Worm (Caenorhabditis elegans): Measurements from ENCODE around the gene nspb-8.

The nspb-8 gene

DNA sequence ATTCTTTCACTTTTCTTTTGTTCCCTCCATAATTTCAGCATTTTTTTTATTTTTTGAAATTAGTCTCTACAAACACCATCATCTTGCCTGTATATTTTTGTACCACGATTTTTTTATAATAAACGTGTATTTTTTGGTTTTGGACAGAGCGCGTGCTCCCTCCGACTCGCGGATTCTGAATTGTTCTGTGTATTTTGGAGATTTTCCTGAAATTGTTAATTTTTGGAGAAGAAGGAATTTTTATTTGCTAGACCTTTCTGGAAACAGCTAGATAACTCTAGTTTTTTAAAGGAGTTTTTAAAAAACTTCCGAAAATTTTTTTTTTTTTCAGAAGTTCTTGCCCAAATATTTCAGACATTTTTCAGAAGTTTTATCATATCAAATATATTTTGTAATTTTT lies 4.0 kb downstream of the nspb-8 start, which contains the start of gene C01G12.13:
Gene C01G12.13, plus strand, starts transcription at position 301 of the 400 bp plus-strand sequence.
- TF ChIP-seq hmg-11 (tag; optimal IDR thresholded peaks at IDR 0.05) (no peak), ceh-9 (tag; optimal IDR thresholded peaks at IDR 0.05) (no peak), nfya-1 (tag; optimal IDR thresholded peaks at IDR 0.05; ENCODE audit: insufficient read depth) (no peak), R02D3.7 (tag; optimal IDR thresholded peaks at IDR 0.05) (no peak), egl-5 (tag; optimal IDR thresholded peaks at IDR 0.05) (no peak), egl-27 (tag; optimal IDR thresholded peaks at IDR 0.05) (no peak), pqm-1 (tag; optimal IDR thresholded peaks at IDR 0.05) (no peak), nhr-12 (tag; optimal IDR thresholded peaks at IDR 0.05) (no peak), zag-1 (tag; optimal IDR thresholded peaks at IDR 0.05) (no peak), tbx-2 (tag; optimal IDR thresholded peaks at IDR 0.05) (no peak), nhr-77 (tag; optimal IDR thresholded peaks at IDR 0.05) (no peak), nhr-25 (tag; optimal IDR thresholded peaks at IDR 0.05) (no peak), elt-3 (tag; optimal IDR thresholded peaks at IDR 0.05) (no peak), fos-1 (tag; optimal IDR thresholded peaks at IDR 0.05) (no peak)

DNA sequence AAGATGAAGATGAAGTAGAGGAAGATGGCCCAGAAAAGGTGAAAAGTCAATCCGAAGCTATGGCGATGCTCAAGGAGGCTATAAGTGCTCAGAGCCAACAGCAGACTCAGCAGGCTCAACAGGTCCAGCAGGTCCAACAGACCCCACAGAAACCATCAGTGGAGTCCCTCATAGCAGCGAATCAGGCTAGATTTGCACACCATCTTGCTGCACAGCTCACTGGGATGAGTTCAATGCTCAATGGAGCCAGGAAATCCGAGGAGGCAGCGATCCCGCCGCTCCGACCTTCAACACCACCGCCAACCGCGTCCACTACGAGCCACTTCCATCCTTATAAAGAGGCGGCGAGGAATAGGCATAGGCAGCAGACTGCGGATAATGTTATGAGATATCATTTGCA lies 5.7 kb downstream of the nspb-8 start:
- no peak for TF ChIP-seq fkh-10 (GFP tag; optimal IDR thresholded peaks at IDR 0.05)
- TF ChIP-seq ztf-4 (tag; optimal IDR thresholded peaks at IDR 0.05) = no peak
- TF ChIP-seq pha-4 (tag; optimal IDR thresholded peaks at IDR 0.05) = no peak
- TF ChIP-seq pqm-1 (tag; optimal IDR thresholded peaks at IDR 0.05) = no peak
- no peak for TF ChIP-seq nfya-1 (tag; optimal IDR thresholded peaks at IDR 0.05; ENCODE audit: insufficient read depth)

DNA sequence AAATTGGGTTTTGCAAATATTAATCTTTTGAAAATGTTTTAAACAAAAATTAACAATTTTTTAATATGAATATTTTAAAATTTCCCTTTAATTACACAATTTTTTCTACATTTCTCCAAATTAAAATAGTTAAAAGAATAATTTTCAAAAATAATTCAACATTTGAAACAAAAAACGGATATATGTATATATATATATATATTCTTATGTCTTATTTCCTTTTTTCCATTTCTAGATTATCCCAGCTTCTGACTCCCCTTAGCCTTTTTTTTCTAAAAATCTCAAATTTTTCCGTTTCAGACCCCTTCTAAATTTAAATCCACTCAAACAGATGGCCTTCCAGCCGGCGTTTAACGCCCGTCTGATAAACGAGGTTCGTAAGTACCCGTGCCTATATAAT lies 7.1 kb downstream of the nspb-8 start, which contains the start of gene madf-5:
Gene madf-5, plus strand, starts transcription at position 301 of the 400 bp plus-strand sequence.
- TF ChIP-seq ZK546.5 (tag; optimal IDR thresholded peaks at IDR 0.05) (no peak), pha-4 (tag; optimal IDR thresholded peaks at IDR 0.05) (no peak), nhr-67 (tag; optimal IDR thresholded peaks at IDR 0.05) (no peak), ceh-28 (tag; optimal IDR thresholded peaks at IDR 0.05) (no peak), fkh-10 (GFP tag; optimal IDR thresholded peaks at IDR 0.05) (no peak), R02D3.7 (tag; optimal IDR thresholded peaks at IDR 0.05) (no peak), zag-1 (tag; optimal IDR thresholded peaks at IDR 0.05) (no peak), mml-1 (tag; optimal IDR thresholded peaks at IDR 0.05) (no peak), ama-1 (optimal IDR thresholded peaks at IDR 0.05) (no peak), elt-1 (tag; optimal IDR thresholded peaks at IDR 0.05) (no peak), hmg-11 (tag; optimal IDR thresholded peaks at IDR 0.05) (no peak), nhr-11 (tag; optimal IDR thresholded peaks at IDR 0.05) (no peak), nhr-25 (tag; optimal IDR thresholded peaks at IDR 0.05) (no peak), nhr-12 (tag; optimal IDR thresholded peaks at IDR 0.05) (no peak), nhr-76 (tag; optimal IDR thresholded peaks at IDR 0.05) (no peak), egl-5 (tag; optimal IDR thresholded peaks at IDR 0.05) (no peak), lin-15B (tag; optimal IDR thresholded peaks at IDR 0.05) (no peak)

DNA sequence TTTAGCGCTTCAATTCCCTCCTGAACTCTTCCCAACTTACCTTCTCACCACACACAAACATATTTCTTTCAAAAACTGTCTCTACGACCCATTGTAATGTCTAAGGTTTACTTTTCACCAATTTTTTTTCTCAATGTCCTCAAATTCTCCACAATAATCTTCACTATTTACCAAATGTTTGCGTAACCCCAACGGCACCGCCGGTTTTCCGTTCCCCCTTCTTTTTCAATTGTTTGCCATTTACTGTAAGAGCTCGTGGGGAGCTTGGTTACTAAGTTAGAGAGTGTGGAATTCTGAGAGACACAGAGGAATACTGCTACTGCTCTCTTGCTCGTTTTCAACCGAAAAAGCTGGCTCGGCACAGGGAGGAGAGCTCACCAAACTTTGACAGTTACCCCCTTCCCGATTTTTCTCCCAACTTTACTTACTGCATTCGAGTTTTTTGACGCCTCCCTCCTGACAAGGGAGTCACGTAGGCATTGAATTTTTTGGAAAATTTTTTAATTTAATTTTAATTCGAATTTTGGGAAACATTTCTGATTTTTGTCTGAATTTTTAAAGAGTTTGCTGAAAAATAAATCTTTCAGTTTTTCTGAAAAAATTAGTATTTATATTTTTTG lies 9.8 kb downstream of the nspb-8 start:
- TF ChIP-seq pha-4 (tag; optimal IDR thresholded peaks at IDR 0.05) (peak; percentile 88), mdl-1 (tag; optimal IDR thresholded peaks at IDR 0.05) (no peak)

DNA sequence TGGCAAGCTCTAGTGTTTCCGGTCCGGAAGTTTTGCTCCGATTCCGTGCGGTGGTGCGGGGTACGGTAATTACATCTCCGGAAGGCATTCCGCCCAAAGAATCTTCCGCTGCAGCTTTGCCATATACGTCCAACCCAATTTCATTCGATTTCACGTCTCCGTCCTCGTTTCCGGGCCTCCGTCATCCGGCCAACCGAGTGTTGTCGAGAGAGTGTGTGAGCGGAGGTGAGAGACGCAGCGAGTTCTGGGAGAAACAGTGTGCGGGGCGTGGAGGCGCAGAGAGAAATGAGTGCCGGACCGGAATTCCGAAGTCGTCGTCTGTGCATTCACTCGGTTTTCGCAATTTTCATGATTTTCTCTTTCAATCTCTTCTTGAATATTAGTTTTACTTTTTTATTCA lies 11.1 kb downstream of the nspb-8 start:
- TF ChIP-seq egl-5 (tag; optimal IDR thresholded peaks at IDR 0.05) (no peak), lin-39 (tag; optimal IDR thresholded peaks at IDR 0.05) (peak; percentile 53), tbx-2 (tag; optimal IDR thresholded peaks at IDR 0.05) (peak; percentile 65), hmg-11 (tag; optimal IDR thresholded peaks at IDR 0.05) (peak; percentile 56), fkh-10 (GFP tag; optimal IDR thresholded peaks at IDR 0.05) (peak; percentile 60), nfya-1 (tag; optimal IDR thresholded peaks at IDR 0.05; ENCODE audit: insufficient read depth) (peak; percentile 25), mml-1 (tag; optimal IDR thresholded peaks at IDR 0.05) (no peak)

DNA sequence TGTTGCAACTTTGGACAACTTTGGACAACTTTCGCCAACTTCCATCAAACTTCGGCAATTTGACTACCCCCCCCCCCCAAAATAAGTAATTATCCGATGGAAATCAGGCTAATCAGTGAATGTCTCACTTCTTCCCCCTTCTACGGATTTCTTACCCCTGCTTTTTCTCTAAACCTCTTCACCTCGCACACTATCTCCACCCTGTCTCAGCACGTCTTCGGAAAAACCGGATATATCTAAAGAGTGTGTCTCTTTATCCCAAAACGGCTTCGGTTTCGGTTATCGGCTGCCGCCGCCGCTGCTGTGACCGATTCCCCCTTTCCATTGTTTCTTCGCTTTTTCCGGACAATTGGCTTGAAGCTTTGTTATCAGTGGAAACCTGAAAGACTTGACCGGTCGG lies 12.6 kb downstream of the nspb-8 start:
- TF ChIP-seq eor-1 (tag; optimal IDR thresholded peaks at IDR 0.05) = no peak
- no peak for TF ChIP-seq lin-15B (tag; optimal IDR thresholded peaks at IDR 0.05)
- no peak for TF ChIP-seq unc-62 (GFP tag; optimal IDR thresholded peaks at IDR 0.05)
- TF ChIP-seq sea-2 (GFP tag; optimal IDR thresholded peaks at IDR 0.05) = no peak
- TF ChIP-seq hmg-11 (tag; optimal IDR thresholded peaks at IDR 0.05) = no peak

All from whole organism, L3 larva.